Worm (Caenorhabditis elegans) whole organism, late embryonic: ENCODE measurements around the gene C29F9.9.

Experiments
- C38D4.7 ChIP-seq: fragments of 200-800 bp; sonication (Bioruptor generic); optimal IDR thresholded peaks from 2 replicates; lab custom pipeline; 2018; ENCODE audit warnings: mild to moderate bottlenecking, missing genetic modification characterization, moderate library complexity, missing compliant biosample characterization
- Y22D7AL.16 ChIP-seq: sonication (generic microtip); optimal IDR thresholded peaks from 2 replicates; lab custom pipeline; 2016; ENCODE audit warnings: missing genetic modification characterization, missing compliant biosample characterization
- ama-1 ChIP-seq: fragments of 150-350 bp; optimal IDR thresholded peaks from 2 replicates; lab custom pipeline; 2014
- ceh-19 ChIP-seq: fragments of 200-800 bp; sonication (Bioruptor generic); optimal IDR thresholded peaks from 2 replicates; lab custom pipeline; 2018; ENCODE audit warnings: mild to moderate bottlenecking, missing genetic modification characterization, missing compliant biosample characterization
- ceh-30 ChIP-seq: fragments of 150-350 bp; optimal IDR thresholded peaks from 2 replicates; lab custom pipeline; 2014; ENCODE audit warnings: missing biosample characterization, missing genetic modification characterization
- ceh-31 ChIP-seq: sonication (generic microtip); optimal IDR thresholded peaks from 2 replicates; lab custom pipeline; 2016; ENCODE audit warnings: missing genetic modification characterization, missing compliant biosample characterization
- ceh-45 ChIP-seq: fragments of 200-800 bp; sonication (Bioruptor generic); IDR thresholded peaks from 2 replicates; pipeline ENCODE4 v1.3.6; 2022; ENCODE audit warnings: missing genetic modification reagents, missing genetic modification characterization, missing compliant biosample characterization
- dmd-4 ChIP-seq: sonication (generic microtip); optimal IDR thresholded peaks from 2 replicates; lab custom pipeline; 2016; ENCODE audit warnings: borderline replicate concordance, missing genetic modification characterization, missing compliant biosample characterization
- elt-2 ChIP-seq: sonication (generic microtip); optimal IDR thresholded peaks from 2 replicates; lab custom pipeline; 2016; ENCODE audit warnings: missing genetic modification reagents, missing genetic modification characterization, missing compliant biosample characterization
- elt-4 ChIP-seq: sonication (generic microtip); optimal IDR thresholded peaks from 2 replicates; lab custom pipeline; 2016; ENCODE audit warnings: missing genetic modification characterization, missing compliant biosample characterization
- ets-4 ChIP-seq: sonication (generic microtip); optimal IDR thresholded peaks from 2 replicates; lab custom pipeline; 2016; ENCODE audit warnings: missing genetic modification characterization, missing compliant biosample characterization
- fax-1 ChIP-seq: sonication (generic microtip); optimal IDR thresholded peaks from 2 replicates; lab custom pipeline; 2016; ENCODE audit warnings: missing genotype, missing genetic modification characterization, missing compliant biosample characterization
- gmeb-2 ChIP-seq: sonication (generic microtip); optimal IDR thresholded peaks from 2 replicates; lab custom pipeline; 2016; ENCODE audit warnings: missing genetic modification characterization, inconsistent platforms, missing compliant biosample characterization
- hlh-13 ChIP-seq: fragments of 200-800 bp; sonication (Bioruptor generic); optimal IDR thresholded peaks from 2 replicates; lab custom pipeline; 2018; ENCODE audit warnings: mild to moderate bottlenecking, missing genetic modification characterization, missing compliant biosample characterization
- hlh-15 ChIP-seq: sonication (generic microtip); optimal IDR thresholded peaks from 2 replicates; lab custom pipeline; 2016; ENCODE audit warnings: missing genetic modification characterization, missing compliant biosample characterization
- hlh-30 ChIP-seq: sonication (generic microtip); optimal IDR thresholded peaks from 2 replicates; lab custom pipeline; 2017; ENCODE audit warnings: antibody characterized with exemption, missing genetic modification characterization, missing compliant biosample characterization; ENCODE audit not compliant: insufficient read depth
- pat-9 ChIP-seq: fragments of 200-800 bp; sonication (Bioruptor generic); optimal IDR thresholded peaks from 2 replicates; lab custom pipeline; 2018; ENCODE audit warnings: mild to moderate bottlenecking, missing genetic modification characterization, moderate library complexity, missing compliant biosample characterization
- pax-1 ChIP-seq: fragments of 150-350 bp; optimal IDR thresholded peaks from 2 replicates; lab custom pipeline; 2014; ENCODE audit warnings: missing biosample characterization, missing genetic modification characterization
- syd-9 ChIP-seq: sonication (generic microtip); optimal IDR thresholded peaks from 2 replicates; lab custom pipeline; 2016; ENCODE audit warnings: mild to moderate bottlenecking, missing genetic modification characterization, moderate library complexity, missing compliant biosample characterization
- tbx-7 ChIP-seq: sonication (generic microtip); optimal IDR thresholded peaks from 2 replicates; lab custom pipeline; 2016; ENCODE audit warnings: missing genotype, missing genetic modification characterization, missing compliant biosample characterization
- unc-42 ChIP-seq: sonication (generic microtip); optimal IDR thresholded peaks from 2 replicates; lab custom pipeline; 2016; ENCODE audit warnings: missing genotype, missing genetic modification characterization, missing compliant biosample characterization

C29F9.9 gene

ce11 chrIII:50418-50817 is 48.3 kb downstream of the C29F9.9 start:
- TF ChIP-seq Y22D7AL.16 (no peak), C38D4.7 (GFP tag; lab: Kevin White, UChicago) (no peak), hlh-13 (no peak), hlh-30 (tag; lab: Kevin White, UChicago) (no peak), ceh-45 (GFP tag; lab: Robert Waterston, UW) (no peak), ceh-31 (tag; lab: Kevin White, UChicago) (no peak), ets-4 (no peak), elt-2 (no peak), unc-42 (tag; lab: Kevin White, UChicago) (no peak), ama-1 (no peak), pat-9 (tag; lab: Kevin White, UChicago) (no peak), ceh-30 (tag; lab: Kevin White, UChicago) (no peak), dmd-4 (tag; lab: Kevin White, UChicago) (no peak), hlh-15 (tag; lab: Kevin White, UChicago) (no peak), gmeb-2 (tag; lab: Kevin White, UChicago) (no peak), elt-4 (tag; lab: Kevin White, UChicago) (no peak), tbx-7 (tag; lab: Kevin White, UChicago) (no peak), syd-9 (no peak), ceh-19 (GFP tag; lab: Kevin White, UChicago) (no peak)

DNA sequence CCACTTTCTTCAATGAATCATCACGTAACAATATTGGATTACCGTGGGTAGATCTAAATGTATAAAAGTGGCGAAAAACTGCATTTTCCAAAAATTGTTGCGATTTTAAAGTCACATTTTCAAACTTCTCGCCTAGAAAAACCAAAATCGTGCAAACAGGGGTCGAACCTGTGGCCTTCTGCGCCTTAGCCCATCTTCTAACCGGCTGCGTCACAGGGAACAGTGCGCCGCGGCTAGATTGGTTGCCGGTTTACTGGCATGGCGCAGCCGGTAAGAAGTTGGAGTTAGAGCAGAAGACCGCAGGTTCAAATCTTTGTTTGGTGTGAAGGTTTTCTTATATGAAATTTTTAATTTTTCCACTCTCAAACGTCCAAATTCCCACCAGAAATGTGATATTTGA is 49.7 kb downstream of the C29F9.9 start:
- no peak for TF ChIP-seq tbx-7 (tag; lab: Kevin White, UChicago)
- TF ChIP-seq dmd-4 (tag; lab: Kevin White, UChicago): no peak
- no peak for TF ChIP-seq pax-1
- no peak for TF ChIP-seq fax-1 (tag; lab: Kevin White, UChicago)
- TF ChIP-seq elt-4 (tag; lab: Kevin White, UChicago): no peak
- TF ChIP-seq syd-9: no peak
- TF ChIP-seq, all 69 proteins: peak for 0
